Fruit fly (Drosophila melanogaster) whole organism, embryonic: ENCODE results near the gene Mvb12.

Experiments used
- ATbp ChIP-seq: fragments of 200-800 bp; sonication (Bioruptor generic); optimal IDR thresholded peaks from 2 replicates; lab custom pipeline; 2017; ENCODE audit warnings: missing biosample characterization, mild to moderate bottlenecking, missing genetic modification characterization, missing genetic modification reagents
- Atf3 ChIP-seq: fragments of 200-800 bp; sonication (Bioruptor generic); optimal IDR thresholded peaks from 3 replicates; lab custom pipeline; 2016; ENCODE audit warnings: missing biosample characterization, missing genetic modification characterization
- Awh ChIP-seq: fragments of 200-800 bp; sonication (Bioruptor generic); IDR thresholded peaks from 2 replicates; pipeline ENCODE4, ENCODE4 v1.3.6; 2022; ENCODE audit warnings: missing biosample characterization, missing genetic modification characterization
- B-H1 ChIP-seq: fragments of 200-800 bp; sonication (Bioruptor generic); IDR thresholded peaks from 3 replicates; pipeline ENCODE4 v1.3.6; 2022; ENCODE audit warnings: missing biosample characterization, missing genetic modification characterization
- BtbVII ChIP-seq: fragments of 200-800 bp; sonication (Bioruptor generic); optimal IDR thresholded peaks from 3 replicates; lab custom pipeline; 2017; ENCODE audit warnings: missing biosample characterization, mild to moderate bottlenecking, missing genetic modification characterization
- CG10979 ChIP-seq: fragments of 200-800 bp; sonication (Bioruptor generic); optimal IDR thresholded peaks from 2 replicates; lab custom pipeline; 2018; ENCODE audit warnings: missing biosample characterization, mild to moderate bottlenecking, missing genetic modification characterization, moderate library complexity
- CG13424 ChIP-seq: fragments of 200-800 bp; sonication (Bioruptor generic); optimal IDR thresholded peaks from 2 replicates; lab custom pipeline; 2019; ENCODE audit warnings: missing biosample characterization, mild to moderate bottlenecking, missing genetic modification characterization, moderate library complexity
- CG13894 ChIP-seq: fragments of 200-800 bp; sonication (Bioruptor generic); optimal IDR thresholded peaks from 3 replicates; lab custom pipeline; 2018; ENCODE audit warnings: missing biosample characterization, mild to moderate bottlenecking, missing genetic modification characterization, moderate library complexity
- CG16813 ChIP-seq: fragments of 200-800 bp; sonication (Bioruptor generic); IDR thresholded peaks from 3 replicates; pipeline ENCODE4 v1.3.6; 2022; ENCODE audit warnings: missing biosample characterization, missing genetic modification characterization; ENCODE audit not compliant: partially characterized antibody
- CG16863 ChIP-seq: fragments of 200-800 bp; sonication (Bioruptor generic); optimal IDR thresholded peaks from 3 replicates; lab custom pipeline; 2016; ENCODE audit warnings: missing biosample characterization, missing genetic modification characterization
- CG17359 ChIP-seq: fragments of 200-800 bp; sonication (Bioruptor generic); optimal IDR thresholded peaks from 3 replicates; lab custom pipeline; 2018; ENCODE audit warnings: missing biosample characterization, mild to moderate bottlenecking, missing genetic modification characterization, moderate library complexity
- CG30431 ChIP-seq: fragments of 200-800 bp; sonication (Bioruptor generic); optimal IDR thresholded peaks from 2 replicates; lab custom pipeline; 2017; ENCODE audit warnings: missing biosample characterization, missing genetic modification characterization
- CG3163 ChIP-seq: fragments of 200-800 bp; sonication (Bioruptor generic); optimal IDR thresholded peaks from 3 replicates; lab custom pipeline; 2016; ENCODE audit warnings: missing biosample characterization, missing genetic modification characterization
- CG32532 ChIP-seq: fragments of 200-800 bp; sonication (Bioruptor generic); IDR thresholded peaks from 2 replicates; pipeline ENCODE4 v1.3.6; 2022; ENCODE audit warnings: missing biosample characterization, missing genetic modification characterization
- CG3281 ChIP-seq: fragments of 200-800 bp; sonication (Bioruptor generic); optimal IDR thresholded peaks from 3 replicates; lab custom pipeline; 2017; ENCODE audit warnings: missing biosample characterization, mild to moderate bottlenecking, missing genetic modification characterization
- CG34422 ChIP-seq: fragments of 200-800 bp; sonication (Bioruptor generic); IDR thresholded peaks from 3 replicates; pipeline ENCODE4 v1.3.6; 2022; ENCODE audit warnings: missing biosample characterization, missing genetic modification characterization
- CG4328 ChIP-seq: fragments of 200-800 bp; sonication (Bioruptor generic); optimal IDR thresholded peaks from 3 replicates; lab custom pipeline; 2017; ENCODE audit warnings: missing biosample characterization, missing genetic modification reagents, missing genetic modification characterization
- CG43689 ChIP-seq: fragments of 200-800 bp; sonication (Bioruptor generic); IDR thresholded peaks from 2 replicates; pipeline ENCODE4 v1.3.6; 2022; ENCODE audit warnings: missing biosample characterization, missing genetic modification characterization
- CG6854 ChIP-seq: fragments of 200-800 bp; sonication (Bioruptor generic); optimal IDR thresholded peaks from 3 replicates; lab custom pipeline; 2017; ENCODE audit warnings: missing biosample characterization, mild to moderate bottlenecking, missing genetic modification characterization
- CG7271 ChIP-seq: fragments of 200-800 bp; sonication (Bioruptor generic); optimal IDR thresholded peaks from 2 replicates; lab custom pipeline; 2018; ENCODE audit warnings: missing biosample characterization, mild to moderate bottlenecking, missing genetic modification characterization, moderate library complexity
- CG7987 ChIP-seq: fragments of 200-800 bp; sonication (Bioruptor generic); optimal IDR thresholded peaks from 2 replicates; lab custom pipeline; 2018; ENCODE audit warnings: missing biosample characterization, mild to moderate bottlenecking, missing genetic modification characterization, moderate library complexity
- CG8281 ChIP-seq: fragments of 200-800 bp; sonication (Bioruptor generic); optimal IDR thresholded peaks from 2 replicates; lab custom pipeline; 2018; ENCODE audit warnings: missing biosample characterization, mild to moderate bottlenecking, missing genetic modification characterization, moderate library complexity
- CG9437 ChIP-seq: fragments of 200-800 bp; sonication (Bioruptor generic); optimal IDR thresholded peaks from 2 replicates; lab custom pipeline; 2018; ENCODE audit warnings: missing biosample characterization, mild to moderate bottlenecking, missing genetic modification characterization
- CG9817 ChIP-seq: fragments of 200-800 bp; sonication (Bioruptor generic); optimal IDR thresholded peaks from 2 replicates; lab custom pipeline; 2018; ENCODE audit warnings: missing biosample characterization, mild to moderate bottlenecking, missing genetic modification characterization, moderate library complexity
- CG9876 ChIP-seq: fragments of 200-800 bp; sonication (Bioruptor generic); optimal IDR thresholded peaks from 2 replicates; lab custom pipeline; 2016; ENCODE audit warnings: missing biosample characterization, missing genetic modification characterization
- CTCF ChIP-seq: fragments of 200-800 bp; sonication (Bioruptor generic); optimal IDR thresholded peaks from 2 replicates; lab custom pipeline; 2017; ENCODE audit warnings: missing biosample characterization, mild to moderate bottlenecking, missing genetic modification characterization, moderate library complexity
- Deaf1 ChIP-seq: fragments of 200-800 bp; optimal IDR thresholded peaks from 3 replicates; lab custom pipeline; 2019; ENCODE audit warnings: missing biosample characterization, mild to moderate bottlenecking, missing genetic modification characterization, moderate library complexity
- Dip3 ChIP-seq: fragments of 200-800 bp; sonication (Bioruptor generic); optimal IDR thresholded peaks from 3 replicates; lab custom pipeline; 2016; ENCODE audit warnings: missing biosample characterization, missing genetic modification characterization
- Doc3 ChIP-seq: fragments of 200-800 bp; sonication (Bioruptor generic); IDR thresholded peaks from 3 replicates; pipeline ENCODE4 v1.3.6; 2022; ENCODE audit warnings: missing biosample characterization, missing genetic modification characterization; ENCODE audit not compliant: partially characterized antibody
- E2f2 ChIP-seq: fragments of 200-800 bp; sonication (Bioruptor generic); IDR thresholded peaks from 2 replicates; pipeline ENCODE4 v1.3.6; 2022; ENCODE audit warnings: missing biosample characterization, missing genetic modification characterization
- Hsf ChIP-seq: fragments of 200-800 bp; sonication (Bioruptor generic); optimal IDR thresholded peaks from 3 replicates; lab custom pipeline; 2016; ENCODE audit warnings: missing biosample characterization, missing genetic modification characterization
- Myb ChIP-seq: fragments of 200-800 bp; sonication (Bioruptor generic); optimal IDR thresholded peaks from 2 replicates; lab custom pipeline; 2016; ENCODE audit warnings: missing biosample characterization, missing genetic modification characterization
- Sox100B ChIP-seq: fragments of 200-800 bp; sonication (Bioruptor generic); optimal IDR thresholded peaks from 3 replicates; lab custom pipeline; 2018; ENCODE audit warnings: missing biosample characterization, mild to moderate bottlenecking, missing genetic modification characterization
- chinmo ChIP-seq: fragments of 200-800 bp; sonication (Bioruptor generic); IDR thresholded peaks from 4 replicates; pipeline ENCODE4 v1.3.6; 2022; ENCODE audit warnings: missing biosample characterization, missing genetic modification characterization; ENCODE audit not compliant: partially characterized antibody
- cwo ChIP-seq: fragments of 200-800 bp; sonication (Bioruptor generic); optimal IDR thresholded peaks from 3 replicates; lab custom pipeline; 2017; ENCODE audit warnings: missing biosample characterization, missing genetic modification characterization, mild to moderate bottlenecking, moderate library complexity, missing genetic modification reagents
- ftz-f1 ChIP-seq: fragments of 200-800 bp; sonication (Bioruptor generic); optimal IDR thresholded peaks from 2 replicates; lab custom pipeline; 2016; ENCODE audit warnings: missing biosample characterization, missing genetic modification characterization
- fu2 ChIP-seq: fragments of 200-800 bp; sonication (Bioruptor generic); optimal IDR thresholded peaks from 2 replicates; lab custom pipeline; 2016; ENCODE audit warnings: missing biosample characterization, missing genetic modification characterization
- gcm2 ChIP-seq: fragments of 200-800 bp; sonication (Bioruptor generic); optimal IDR thresholded peaks from 2 replicates; lab custom pipeline; 2016; ENCODE audit warnings: missing biosample characterization, missing genetic modification characterization
- kay ChIP-seq: fragments of 200-800 bp; sonication (Bioruptor generic); optimal IDR thresholded peaks from 2 replicates; lab custom pipeline; 2016; ENCODE audit warnings: missing biosample characterization, missing genetic modification characterization
- knrl ChIP-seq: fragments of 200-800 bp; sonication (Bioruptor generic); IDR thresholded peaks from 3 replicates; pipeline ENCODE4 v1.3.6; 2022; ENCODE audit warnings: missing biosample characterization, missing genetic modification characterization; ENCODE audit not compliant: partially characterized antibody
- lab ChIP-seq: fragments of 200-800 bp; sonication (Bioruptor generic); optimal IDR thresholded peaks from 3 replicates; lab custom pipeline; 2017; ENCODE audit warnings: missing biosample characterization, missing genetic modification characterization, mild to moderate bottlenecking, moderate library complexity, missing genetic modification reagents
- lola ChIP-seq, 3 experiments: fragments of >200 bp in 2 of 3; fragments of 200-800 bp in 1 of 3; sonication (Bioruptor generic) in 1 of 3; optimal IDR thresholded peaks; 2 replicates each; lab custom pipeline; 2017 to 2019; ENCODE audit warnings: missing biosample characterization in 3 of 3, missing genetic modification characterization in 3 of 3, mild to moderate bottlenecking in 1 of 3, moderate library complexity in 1 of 3
- pzg ChIP-seq: fragments of 200-800 bp; sonication (Bioruptor generic); optimal IDR thresholded peaks from 3 replicates; lab custom pipeline; 2018; ENCODE audit warnings: missing biosample characterization, mild to moderate bottlenecking, missing genetic modification characterization, moderate library complexity
- ro ChIP-seq: fragments of 200-800 bp; sonication (Bioruptor generic); IDR thresholded peaks from 2 replicates; pipeline ENCODE4 v1.3.6; 2022; ENCODE audit warnings: missing biosample characterization, missing genetic modification characterization
- scrt ChIP-seq: fragments of 200-800 bp; sonication (Bioruptor generic); optimal IDR thresholded peaks from 2 replicates; lab custom pipeline; 2018; ENCODE audit warnings: missing biosample characterization, mild to moderate bottlenecking, missing genetic modification characterization, moderate library complexity
- sim ChIP-seq: fragments of 200-800 bp; sonication (Bioruptor generic); IDR thresholded peaks from 2 replicates; pipeline ENCODE4 v1.3.6; 2022; ENCODE audit warnings: missing biosample characterization, missing genetic modification characterization
- tll ChIP-seq, 2 experiments: fragments of 200-800 bp in 1 of 2; fragments of >200 bp in 1 of 2; sonication (Bioruptor generic) in 1 of 2; optimal IDR thresholded peaks; 2 replicates each; lab custom pipeline; 2017 to 2019; ENCODE audit warnings: missing biosample characterization in 2 of 2, missing genetic modification characterization in 2 of 2, mild to moderate bottlenecking in 1 of 2, moderate library complexity in 1 of 2
- wdn ChIP-seq: fragments of 200-800 bp; sonication (Bioruptor generic); IDR thresholded peaks from 2 replicates; pipeline ENCODE4 v1.3.6; 2022; ENCODE audit warnings: missing biosample characterization, missing genetic modification characterization

The Mvb12 gene

dm6 chrX:18082674-18083073 lies 18.4 kb downstream of the Mvb12 start (continued):
- TF ChIP-seq Atf3 (no peak), CG4328 (GFP tag; lab: Kevin White, UChicago) (peak; percentile 30), CG7987 (GFP tag; lab: Kevin White, UChicago) (peak; percentile 11), ATbp (GFP tag; lab: Kevin White, UChicago) (peak; percentile 62), kay (no peak), cwo (GFP tag; lab: Kevin White, UChicago) (peak; percentile 21), CG3281 (GFP tag; lab: Kevin White, UChicago) (peak; percentile 37), Awh (GFP tag; lab: Robert Waterston, UW) (no peak), CG9876 (GFP tag; lab: Kevin White, UChicago) (no peak), CG9817 (tag; lab: Kevin White, UChicago) (peak; percentile 2), CG9437 (GFP tag; lab: Kevin White, UChicago) (no peak), BtbVII (GFP tag; lab: Kevin White, UChicago) (peak; percentile 10), pzg (GFP tag; lab: Kevin White, UChicago) (no peak), CG30431 (GFP tag; lab: Kevin White, UChicago) (no peak), CG8281 (tag; lab: Kevin White, UChicago) (peak; percentile 21), ro (GFP tag; lab: Robert Waterston, UW) (no peak), gcm2 (GFP tag; lab: Kevin White, UChicago) (no peak), lab (peak; percentile 74), CG7271 (tag; lab: Kevin White, UChicago) (no peak), CG13424 (tag; lab: Kevin White, UChicago) (peak; percentile 37)

- TF ChIP-seq Dip3 (GFP tag; lab: Kevin White, UChicago), result no peak
- no peak for TF ChIP-seq lola (GFP tag; optimal IDR thresholded peaks at IDR 0.05; lab: Kevin White, UChicago)
- TF ChIP-seq knrl (GFP tag; lab: Robert Waterston, UW), result no peak
- TF ChIP-seq CG16813, result no peak
- TF ChIP-seq CG34422 (GFP tag; lab: Robert Waterston, UW), result no peak
- TF ChIP-seq CG43689 (GFP tag; lab: Robert Waterston, UW), result no peak
- TF ChIP-seq sim (GFP tag; lab: Robert Waterston, UW), result no peak
- TF ChIP-seq Hsf (GFP tag; lab: Kevin White, UChicago), result no peak
- no peak for TF ChIP-seq CTCF (GFP tag; lab: Kevin White, UChicago)
- no peak for TF ChIP-seq wdn (GFP tag; lab: Robert Waterston, UW)
- TF ChIP-seq CG32532 (GFP tag; lab: Robert Waterston, UW), result no peak
- no peak for TF ChIP-seq CG16863
- no peak for TF ChIP-seq Myb (GFP tag; lab: Kevin White, UChicago)
These were observed 36.9 kb downstream of the Mvb12 start, which contains the start of gene Dhc16F for dm6 chrX:18064183-18064582. Gene Dhc16F (plus strand): TSS chrX:18064483.

dm6 chrX:18063144-18063772 lies 37.9 kb downstream of the Mvb12 start, which contains the start of gene Sh:
Gene Sh (minus strand): TSS chrX:18063247.
- no peak for TF ChIP-seq B-H1
- no peak for TF ChIP-seq CG3163 (GFP tag; lab: Kevin White, UChicago)
- no peak for TF ChIP-seq CG17359 (tag; lab: Kevin White, UChicago)
- TF ChIP-seq CTCF (GFP tag; lab: Kevin White, UChicago), result peak; percentile 38
- peak; percentile 99 for TF ChIP-seq CG13894 (tag; lab: Kevin White, UChicago)
- no peak for TF ChIP-seq Sox100B
- TF ChIP-seq CG6854 (GFP tag; lab: Kevin White, UChicago), result no peak
- no peak for TF ChIP-seq CG9876 (GFP tag; lab: Kevin White, UChicago)
- no peak for TF ChIP-seq CG10979 (tag; lab: Kevin White, UChicago)
- peak; percentile 61; the same call in 1 of the 4 replicates for TF ChIP-seq chinmo (GFP tag; lab: Robert Waterston, UW)
- no peak for TF ChIP-seq fu2 (GFP tag; lab: Kevin White, UChicago)
- TF ChIP-seq scrt (GFP tag; lab: Kevin White, UChicago), result peak; percentile 95
- no peak for TF ChIP-seq tll (GFP tag; optimal IDR thresholded peaks at IDR 0.05; lab: Kevin White, UChicago)
- peak; percentile 59 for TF ChIP-seq ftz-f1 (GFP tag; lab: Kevin White, UChicago)
- TF ChIP-seq Deaf1 (tag; lab: Kevin White, UChicago), result peak; percentile 96
- TF ChIP-seq E2f2 (GFP tag; lab: Robert Waterston, UW), result peak; percentile 11; the same call in 1 of the 2 replicates
- TF ChIP-seq Doc3 (GFP tag; lab: Robert Waterston, UW), result no peak
